4 fruit fly cellular contexts compared by ENCODE assay signal in genomic region chr2L:3465918-3466727, dm6.
TF ChIP-seq lines count a peak whose summit lies in the region.

msl-2 (minus strand) TSS chr2L:3466112.
ND-PDSW (plus strand) TSS chr2L:3466157.

- TF ChIP-seq CTCF in whole organism, embryonic (GFP tag; optimal IDR thresholded peaks at IDR 0.05; lab: Kevin White, UChicago), result peak; percentile 14

TF ChIP-seq in whole organism, adult, 20 proteins besides CTCF, POLR2A, EP300 and RAD21:
- peak; percentile 32 for TF ChIP-seq Mnt (GFP tag; optimal IDR thresholded peaks at IDR 0.05; lab: Kevin White, UChicago)
- no peak for TF ChIP-seq CG5204 (GFP tag; optimal IDR thresholded peaks at IDR 0.05; lab: Kevin White, UChicago)
- TF ChIP-seq tj (GFP tag; optimal IDR thresholded peaks at IDR 0.05; lab: Kevin White, UChicago), result peak; percentile 27

TF ChIP-seq in whole organism, embryonic, 481 proteins besides CTCF, POLR2A, EP300 and RAD21 (continues in another document):
- TF ChIP-seq zen (tag; optimal IDR thresholded peaks at IDR 0.05; lab: Kevin White, UChicago), result peak; percentile 41
- TF ChIP-seq CG15514 (GFP tag; optimal IDR thresholded peaks at IDR 0.05; lab: Kevin White, UChicago), result peak; percentile 42
- no peak for TF ChIP-seq dpn (GFP tag; optimal IDR thresholded peaks at IDR 0.05; lab: Kevin White, UChicago)
- no peak for TF ChIP-seq PHDP (tag; optimal IDR thresholded peaks at IDR 0.05; lab: Kevin White, UChicago)
- no peak for TF ChIP-seq CG9932 (GFP tag; IDR thresholded peaks at IDR 0.05; lab: Robert Waterston, UW)
- no peak for TF ChIP-seq CG10654 (GFP tag; optimal IDR thresholded peaks at IDR 0.05; lab: Kevin White, UChicago)
- TF ChIP-seq Dbx (GFP tag; IDR thresholded peaks at IDR 0.05; lab: Robert Waterston, UW), result no peak
- TF ChIP-seq hkb (optimal IDR thresholded peaks at IDR 0.05; lab: Kevin White, UChicago), result peak; percentile 64
- TF ChIP-seq hkb (GFP tag; IDR thresholded peaks at IDR 0.05; lab: Robert Waterston, UW), result no peak
- TF ChIP-seq MBD-R2 (GFP tag; IDR thresholded peaks at IDR 0.05; lab: Robert Waterston, UW), result peak; percentile 89
- peak; percentile 31; the same call in 1 of the 2 replicates for TF ChIP-seq CG13287 (GFP tag; IDR thresholded peaks at IDR 0.05; lab: Robert Waterston, UW; ENCODE audit: partially characterized antibody)
- TF ChIP-seq H2.0 (GFP tag; IDR thresholded peaks at IDR 0.05; lab: Robert Waterston, UW), result no peak
- peak; percentile 90 for TF ChIP-seq CG4617 (GFP tag; optimal IDR thresholded peaks at IDR 0.05; lab: Kevin White, UChicago; ENCODE audit: borderline replicate concordance)
- TF ChIP-seq pho (GFP tag; optimal IDR thresholded peaks at IDR 0.05; lab: Kevin White, UChicago), result peak; percentile 6
- TF ChIP-seq CG11696 (GFP tag; IDR thresholded peaks at IDR 0.05; lab: Robert Waterston, UW), result no peak
- no peak for TF ChIP-seq sc (optimal IDR thresholded peaks at IDR 0.05; lab: Kevin White, UChicago)
- TF ChIP-seq sc (GFP tag; optimal IDR thresholded peaks at IDR 0.05; lab: Kevin White, UChicago), result no peak
- peak in 1 of 2 experiments; percentile 96 for TF ChIP-seq Pdp1 (GFP tag; optimal IDR thresholded peaks at IDR 0.05; lab: Kevin White, UChicago)
- TF ChIP-seq CHES-1-like (GFP tag; optimal IDR thresholded peaks at IDR 0.05; lab: Kevin White, UChicago), result peak; percentile 36
- no peak for TF ChIP-seq CG12299 (tag; optimal IDR thresholded peaks at IDR 0.05; lab: Kevin White, UChicago)
- no peak for TF ChIP-seq CG12219 (GFP tag; optimal IDR thresholded peaks at IDR 0.05; lab: Kevin White, UChicago)
- TF ChIP-seq CG18764 (GFP tag; optimal IDR thresholded peaks at IDR 0.05; lab: Kevin White, UChicago), result no peak
- peak; percentile 68 for TF ChIP-seq CG17802 (tag; optimal IDR thresholded peaks at IDR 0.05; lab: Kevin White, UChicago)
- no peak for TF ChIP-seq Ssrp (tag; optimal IDR thresholded peaks at IDR 0.05; lab: Kevin White, UChicago)
- TF ChIP-seq tna (GFP tag; IDR thresholded peaks at IDR 0.05; lab: Robert Waterston, UW; ENCODE audit: partially characterized antibody), result no peak
- peak; percentile 26 for TF ChIP-seq phol (tag; optimal IDR thresholded peaks at IDR 0.05; lab: Kevin White, UChicago)
- peak; percentile 7; the same call in 1 of the 2 replicates for TF ChIP-seq amos (GFP tag; IDR thresholded peaks at IDR 0.05; lab: Robert Waterston, UW; ENCODE audit: partially characterized antibody)
- no peak for TF ChIP-seq lbe (GFP tag; optimal IDR thresholded peaks at IDR 0.05; lab: Kevin White, UChicago)
- TF ChIP-seq Atf6 (GFP tag; IDR thresholded peaks at IDR 0.05; lab: Robert Waterston, UW), result no peak

TF ChIP-seq in whole organism, prepupa, 60 proteins besides CTCF, POLR2A, EP300 and RAD21:
- TF ChIP-seq Sox102F (GFP tag; optimal IDR thresholded peaks at IDR 0.05; lab: Kevin White, UChicago) (no peak), fkh (GFP tag; optimal IDR thresholded peaks at IDR 0.05; lab: Kevin White, UChicago) (peak; percentile 68), Eip78C (GFP tag; lab: Kevin White, UChicago) (no peak), CG6163 (GFP tag; IDR thresholded peaks at IDR 0.05; lab: Robert Waterston, UW) (no peak)

TF ChIP-seq in whole organism, wandering third instar larva, 38 proteins besides CTCF, POLR2A, EP300 and RAD21:
- TF ChIP-seq foxo (GFP tag; optimal IDR thresholded peaks at IDR 0.05; lab: Kevin White, UChicago), result no peak
- TF ChIP-seq Rel (GFP tag; optimal IDR thresholded peaks at IDR 0.05; lab: Kevin White, UChicago), result no peak
- TF ChIP-seq Rel (tag; optimal IDR thresholded peaks at IDR 0.05; lab: Kevin White, UChicago), result peak; percentile 18
